Worm (Caenorhabditis elegans) whole organism, late embryonic: Measurements from ENCODE around the gene F02D10.2.

Experiments
- C38D4.7 ChIP-seq: fragments of 200-800 bp; sonication (Bioruptor generic); optimal IDR thresholded peaks from 2 replicates; lab custom pipeline; 2018; ENCODE audit warnings: mild to moderate bottlenecking, missing genetic modification characterization, moderate library complexity, missing compliant biosample characterization
- F13H6.1 ChIP-seq: sonication (generic microtip); optimal IDR thresholded peaks from 2 replicates; lab custom pipeline; 2016; ENCODE audit warnings: missing genetic modification characterization, missing compliant biosample characterization
- ama-1 ChIP-seq: fragments of 150-350 bp; optimal IDR thresholded peaks from 2 replicates; lab custom pipeline; 2014
- ceh-34 ChIP-seq: sonication (generic microtip); optimal IDR thresholded peaks from 2 replicates; lab custom pipeline; 2016; ENCODE audit warnings: mild to moderate bottlenecking, missing genetic modification characterization, missing compliant biosample characterization
- ceh-45 ChIP-seq: fragments of 200-800 bp; sonication (Bioruptor generic); IDR thresholded peaks from 2 replicates; pipeline ENCODE4 v1.3.6; 2022; ENCODE audit warnings: missing genetic modification reagents, missing genetic modification characterization, missing compliant biosample characterization
- elt-2 ChIP-seq: sonication (generic microtip); optimal IDR thresholded peaks from 2 replicates; lab custom pipeline; 2016; ENCODE audit warnings: missing genetic modification reagents, missing genetic modification characterization, missing compliant biosample characterization
- hlh-8 ChIP-seq: sonication (generic microtip); optimal IDR thresholded peaks from 2 replicates; lab custom pipeline; 2016; ENCODE audit warnings: missing genotype, missing genetic modification characterization, missing compliant biosample characterization
- mec-3 ChIP-seq: sonication (generic microtip); optimal IDR thresholded peaks from 2 replicates; lab custom pipeline; 2016; ENCODE audit warnings: borderline replicate concordance, missing genetic modification characterization, missing compliant biosample characterization
- nhr-11 ChIP-seq: fragments of 150-350 bp; optimal IDR thresholded peaks from 2 replicates; lab custom pipeline; 2014; ENCODE audit warnings: missing biosample characterization, missing genetic modification characterization
- pha-4 ChIP-seq: fragments of 150-350 bp; optimal IDR thresholded peaks from 2 replicates; lab custom pipeline; 2018; ENCODE audit warnings: missing biosample characterization, missing genetic modification reagents, missing genetic modification characterization
- pqm-1 ChIP-seq: sonication (generic microtip); optimal IDR thresholded peaks from 2 replicates; lab custom pipeline; 2016; ENCODE audit warnings: missing genetic modification characterization, missing compliant biosample characterization
- unc-3 ChIP-seq, 2 experiments: fragments of 200-800 bp in 1 of 2; sonication (Bioruptor generic) in 1 of 2; sonication (generic microtip) in 1 of 2; conservative IDR thresholded peaks in 1 of 2; optimal IDR thresholded peaks in 1 of 2; 2 replicates each; pipeline versions ENCODE4 v1.3.6 to Lab custom; 2016 to 2022; ENCODE audit warnings: missing compliant biosample characterization in 2 of 2, missing genetic modification characterization in 2 of 2, missing genetic modification reagents in 1 of 2
- unc-55 ChIP-seq: sonication (generic microtip); optimal IDR thresholded peaks from 2 replicates; lab custom pipeline; 2017; ENCODE audit warnings: missing biosample characterization, missing genetic modification reagents, missing genetic modification characterization

DNA sequence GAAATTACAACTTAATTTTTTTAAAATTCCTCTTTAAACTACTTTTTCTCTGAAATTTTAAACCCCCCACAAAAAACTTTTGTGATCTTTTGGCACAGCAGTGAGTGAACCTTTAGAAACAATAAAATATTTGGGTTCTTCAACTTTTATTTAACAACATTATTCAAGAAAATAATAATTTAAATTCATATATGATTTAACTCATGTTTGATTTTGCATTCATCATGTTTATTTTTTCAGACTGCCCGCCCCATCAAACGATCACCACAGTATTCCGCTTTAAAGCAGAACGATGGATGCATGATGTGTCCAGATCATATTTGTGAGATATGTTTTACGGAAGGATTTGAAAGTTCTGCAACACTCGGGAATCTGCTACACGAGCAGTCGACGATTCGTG, 17.3 kb downstream of the F02D10.2 start, which contains the start of gene set-8:
- TF ChIP-seq ceh-34 (tag; lab: Kevin White, UChicago) (no peak), nhr-11 (no peak), pha-4 (no peak), mec-3 (tag; lab: Kevin White, UChicago) (no peak), elt-2 (no peak), ama-1 (lab: Kevin White, UChicago) (no peak), unc-55 (GFP tag; lab: Kevin White, UChicago) (no peak), hlh-8 (tag; lab: Kevin White, UChicago) (no peak), ceh-45 (no peak), F13H6.1 (tag; lab: Kevin White, UChicago) (no peak), C38D4.7 (GFP tag; lab: Kevin White, UChicago) (no peak), unc-3 (GFP tag; conservative IDR thresholded peaks at IDR 0.05; lab: Robert Waterston, UW) (no peak), unc-3 (tag; optimal IDR thresholded peaks at IDR 0.05; lab: Kevin White, UChicago) (no peak), pqm-1 (tag; lab: Kevin White, UChicago) (no peak)
